Worm (Caenorhabditis elegans) whole organism, L2 larva: Measurements from ENCODE around the gene R07B7.8.

Source experiments
- C34F6.9 ChIP-seq: fragments of 150-350 bp; optimal IDR thresholded peaks from 2 replicates; lab custom pipeline; 2014; ENCODE audit warnings: missing biosample characterization, missing genetic modification characterization
- F13H6.1 ChIP-seq: sonication (generic microtip); optimal IDR thresholded peaks from 2 replicates; lab custom pipeline; 2016; ENCODE audit warnings: missing genetic modification characterization, missing compliant biosample characterization
- Y55F3AM.14 ChIP-seq: fragments of 200-800 bp; sonication (Bioruptor generic); optimal IDR thresholded peaks from 2 replicates; lab custom pipeline; 2018; ENCODE audit warnings: mild to moderate bottlenecking, missing genetic modification characterization, missing compliant biosample characterization
- ZK546.5 ChIP-seq: sonication (generic microtip); optimal IDR thresholded peaks from 2 replicates; lab custom pipeline; 2017; ENCODE audit warnings: missing biosample characterization, missing genetic modification characterization
- ama-1 ChIP-seq: fragments of 150-350 bp; optimal IDR thresholded peaks from 2 replicates; lab custom pipeline; 2018; ENCODE audit warnings: inconsistent platforms
- blmp-1 ChIP-seq: sonication (generic microtip); optimal IDR thresholded peaks from 2 replicates; lab custom pipeline; 2017; ENCODE audit warnings: missing genetic modification characterization, mild to moderate bottlenecking, missing compliant biosample characterization, antibody characterized with exemption, moderate library complexity; ENCODE audit not compliant: insufficient read depth
- ceh-82 ChIP-seq: fragments of 150-350 bp; optimal IDR thresholded peaks from 2 replicates; lab custom pipeline; 2014; ENCODE audit warnings: missing biosample characterization, missing genetic modification characterization
- crh-2 ChIP-seq: sonication (generic microtip); optimal IDR thresholded peaks from 2 replicates; lab custom pipeline; 2017; ENCODE audit warnings: missing biosample characterization, missing genetic modification characterization
- egl-27 ChIP-seq: sonication (generic microtip); optimal IDR thresholded peaks from 3 replicates; lab custom pipeline; 2017; ENCODE audit warnings: missing biosample characterization, missing genetic modification reagents, missing genetic modification characterization
- elt-3 ChIP-seq: sonication (generic microtip); optimal IDR thresholded peaks from 2 replicates; lab custom pipeline; 2017; ENCODE audit warnings: missing biosample characterization, missing genetic modification characterization
- fos-1 ChIP-seq: fragments of 150-350 bp; optimal IDR thresholded peaks from 2 replicates; lab custom pipeline; 2014; ENCODE audit warnings: missing biosample characterization, missing genetic modification characterization
- gmeb-1 ChIP-seq: fragments of 150-350 bp; optimal IDR thresholded peaks from 2 replicates; lab custom pipeline; 2014; ENCODE audit warnings: missing biosample characterization, missing genetic modification characterization
- lin-11 ChIP-seq: fragments of 150-350 bp; sonication (generic microtip); optimal IDR thresholded peaks from 2 replicates; lab custom pipeline; 2014; ENCODE audit warnings: missing biosample characterization, missing genetic modification characterization, inconsistent platforms, mixed read lengths
- lin-39 ChIP-seq: fragments of 150-350 bp; optimal IDR thresholded peaks from 2 replicates; lab custom pipeline; 2014; ENCODE audit warnings: missing biosample characterization, missing genetic modification reagents, missing genetic modification characterization
- lsy-2 ChIP-seq, 2 experiments: fragments of 150-350 bp in 1 of 2; sonication (generic microtip) in 1 of 2; optimal IDR thresholded peaks; 2 replicates each; lab custom pipeline; 2014 to 2017; ENCODE audit warnings: missing biosample characterization in 2 of 2, missing genetic modification characterization in 2 of 2
- mab-5 ChIP-seq: fragments of 150-350 bp; optimal IDR thresholded peaks from 2 replicates; lab custom pipeline; 2014; ENCODE audit warnings: missing biosample characterization, missing genetic modification characterization
- nhr-10 ChIP-seq: sonication (generic microtip); optimal IDR thresholded peaks from 2 replicates; lab custom pipeline; 2017; ENCODE audit warnings: missing biosample characterization, missing genetic modification characterization
- nhr-23 ChIP-seq: fragments of 150-350 bp; optimal IDR thresholded peaks from 2 replicates; lab custom pipeline; 2014; ENCODE audit warnings: missing biosample characterization, missing genetic modification reagents, missing genetic modification characterization
- nhr-237 ChIP-seq: fragments of 150-350 bp; optimal IDR thresholded peaks from 2 replicates; lab custom pipeline; 2014; ENCODE audit warnings: missing biosample characterization, missing genetic modification characterization
- nhr-25 ChIP-seq: fragments of 150-350 bp; sonication (generic microtip); optimal IDR thresholded peaks from 3 replicates; lab custom pipeline; 2014; ENCODE audit warnings: missing biosample characterization, missing genetic modification characterization
- nhr-6 ChIP-seq: fragments of 150-350 bp; optimal IDR thresholded peaks from 2 replicates; lab custom pipeline; 2014; ENCODE audit warnings: missing biosample characterization, missing genetic modification characterization
- peb-1 ChIP-seq: fragments of 150-350 bp; optimal IDR thresholded peaks from 2 replicates; lab custom pipeline; 2014; ENCODE audit warnings: missing biosample characterization, missing genetic modification characterization
- skn-1 ChIP-seq: sonication (generic microtip); optimal IDR thresholded peaks from 2 replicates; lab custom pipeline; 2017; ENCODE audit warnings: missing biosample characterization, missing genetic modification characterization
- sma-9 ChIP-seq, 2 experiments: fragments of 150-350 bp in 1 of 2; sonication (generic microtip) in 1 of 2; optimal IDR thresholded peaks; 2 replicates each; lab custom pipeline; 2014 to 2016; ENCODE audit warnings: missing genetic modification characterization in 2 of 2, mild to moderate bottlenecking in 1 of 2, missing biosample characterization in 1 of 2, missing compliant biosample characterization in 1 of 2, missing genetic modification reagents in 1 of 2, moderate library complexity in 1 of 2
- snpc-4 ChIP-seq: fragments of 150-350 bp; optimal IDR thresholded peaks from 2 replicates; lab custom pipeline; 2014; ENCODE audit warnings: missing biosample characterization, missing genetic modification characterization
- unc-39 ChIP-seq: fragments of 150-350 bp; optimal IDR thresholded peaks from 2 replicates; lab custom pipeline; 2014; ENCODE audit warnings: missing biosample characterization, missing genetic modification characterization
- unc-55 ChIP-seq: fragments of 150-350 bp; sonication (generic microtip); optimal IDR thresholded peaks from 3 replicates; lab custom pipeline; 2014; ENCODE audit warnings: missing biosample characterization, missing genetic modification reagents, missing genetic modification characterization
- zag-1 ChIP-seq: fragments of 150-350 bp; optimal IDR thresholded peaks from 2 replicates; lab custom pipeline; 2014; ENCODE audit warnings: missing biosample characterization, missing genetic modification characterization
- ztf-1 ChIP-seq: fragments of 200-800 bp; sonication (Bioruptor generic); conservative IDR thresholded peaks from 2 replicates; pipeline ENCODE4 v1.3.6; 2022; ENCODE audit warnings: missing genetic modification characterization, missing compliant biosample characterization
- ztf-4 ChIP-seq: fragments of 150-350 bp; optimal IDR thresholded peaks from 2 replicates; lab custom pipeline; 2014; ENCODE audit warnings: missing biosample characterization, missing genetic modification characterization

Gene R07B7.8

ce11 chrV:12088773-12089172 lies 4.7 kb upstream of the R07B7.8 start, which contains the start of gene R07B7.12:
Gene R07B7.12 (plus strand): TSS chrV:12089073.
- TF ChIP-seq lsy-2 (tag; optimal IDR thresholded peaks at IDR 0.05; lab: Kevin White, UChicago): no peak
- no peak for TF ChIP-seq zag-1 (tag; lab: Kevin White, UChicago)
- no peak for TF ChIP-seq egl-27 (tag; lab: Kevin White, UChicago)

DNA sequence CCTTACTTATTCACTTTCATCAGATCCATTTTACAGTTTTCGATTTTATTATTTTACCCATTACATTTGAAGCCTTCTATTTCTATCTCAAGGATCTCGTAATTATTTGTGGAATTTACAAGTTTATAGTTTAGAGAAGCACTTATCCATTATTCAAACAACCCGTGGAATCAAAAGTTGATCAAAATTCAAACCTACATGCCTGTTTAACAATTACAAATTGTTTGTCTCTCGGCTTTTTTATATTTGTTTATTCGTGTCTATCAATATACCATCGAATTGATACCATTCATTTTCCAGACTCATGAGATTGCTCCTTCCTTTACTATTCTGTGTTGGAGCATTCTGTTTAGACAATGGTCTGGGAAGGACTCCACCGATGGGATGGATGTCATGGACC lies 2.8 kb upstream of the R07B7.8 start, which contains the start of gene gana-1:
gana-1 (plus strand) TSS at position 301 of the 400 bp plus-strand sequence.
- TF ChIP-seq F13H6.1 (tag; lab: Kevin White, UChicago): no peak
- no peak for TF ChIP-seq skn-1
- TF ChIP-seq gmeb-1: no peak
- no peak for TF ChIP-seq unc-39 (tag; lab: Kevin White, UChicago)
- TF ChIP-seq ZK546.5 (tag; lab: Kevin White, UChicago): no peak
- TF ChIP-seq egl-27 (tag; lab: Kevin White, UChicago): no peak
- TF ChIP-seq elt-3: no peak
- no peak for TF ChIP-seq ztf-1 (GFP tag; lab: Robert Waterston, UW)
- no peak for TF ChIP-seq mab-5 (tag; lab: Kevin White, UChicago)
- no peak for TF ChIP-seq snpc-4 (tag; lab: Kevin White, UChicago)

- peak; percentile 16 for TF ChIP-seq fos-1 (tag; lab: Kevin White, UChicago)
- no peak for TF ChIP-seq gmeb-1
Measured at ce11 chrV:12085867-12086634, 1.9 kb upstream of the R07B7.8 start.

DNA sequence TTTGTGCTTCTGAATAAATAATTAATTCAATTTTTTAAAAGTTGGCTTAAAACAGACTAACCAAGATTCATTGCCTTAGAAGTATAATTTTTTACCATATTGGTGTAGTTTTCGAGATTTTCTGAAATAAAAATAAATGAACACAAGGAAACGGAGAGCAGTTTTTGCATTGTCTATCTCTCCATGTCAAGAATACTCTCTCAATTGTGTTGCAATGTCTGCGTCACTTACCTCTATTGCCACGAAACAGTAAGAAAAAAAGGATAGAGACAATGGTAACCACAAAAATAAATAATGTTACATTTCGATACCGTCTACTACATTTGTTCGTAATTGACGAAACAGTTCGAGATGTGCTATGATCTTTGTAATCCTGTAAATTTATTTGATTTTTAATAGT lies 1.2 kb downstream of the R07B7.8 start, which contains the start of gene R07B7.10:
R07B7.10 (plus strand) TSS at position 285 of the 400 bp plus-strand sequence.
- TF ChIP-seq nhr-237 (tag; lab: Kevin White, UChicago) (no peak), lin-11 (no peak), crh-2 (peak; percentile 12), nhr-23 (tag; lab: Kevin White, UChicago) (no peak), nhr-10 (no peak), sma-9 (GFP tag; optimal IDR thresholded peaks at IDR 0.05; lab: Kevin White, UChicago) (peak; percentile 0), sma-9 (tag; optimal IDR thresholded peaks at IDR 0.05; lab: Kevin White, UChicago) (no peak)
- TF ChIP-seq, all 48 proteins: peak for 2

- TF ChIP-seq C34F6.9 (no peak), ama-1 (no peak), sma-9 (GFP tag; optimal IDR thresholded peaks at IDR 0.05; lab: Kevin White, UChicago) (no peak), sma-9 (tag; optimal IDR thresholded peaks at IDR 0.05; lab: Kevin White, UChicago) (no peak), lin-39 (no peak), mab-5 (tag; lab: Kevin White, UChicago) (no peak), snpc-4 (tag; lab: Kevin White, UChicago) (no peak)
- TF ChIP-seq, all 48 proteins: peak for 0
Measured at ce11 chrV:12080274-12080673, 3.8 kb downstream of the R07B7.8 start, which contains the start of gene R07B7.9. Gene R07B7.9 (minus strand): TSS chrV:12080374.

- no peak for TF ChIP-seq ztf-4
- TF ChIP-seq peb-1 (tag; lab: Kevin White, UChicago): no peak
- TF ChIP-seq crh-2: peak; percentile 0
- TF ChIP-seq fos-1 (tag; lab: Kevin White, UChicago): peak; percentile 56
- TF ChIP-seq gmeb-1: peak; percentile 20
- no peak for TF ChIP-seq Y55F3AM.14 (GFP tag; lab: Kevin White, UChicago)
- peak; percentile 40 for TF ChIP-seq skn-1
Measured at ce11 chrV:12075983-12076382, 8.1 kb downstream of the R07B7.8 start.

- TF ChIP-seq nhr-25: no peak
- no peak for TF ChIP-seq blmp-1 (tag; lab: Kevin White, UChicago)
- no peak for TF ChIP-seq nhr-6 (tag; lab: Kevin White, UChicago)
- no peak for TF ChIP-seq unc-55 (GFP tag; lab: Kevin White, UChicago)
- TF ChIP-seq lsy-2 (tag; optimal IDR thresholded peaks at IDR 0.05; lab: Kevin White, UChicago): no peak
- TF ChIP-seq ztf-4: no peak
- no peak for TF ChIP-seq ceh-82 (tag; lab: Kevin White, UChicago)
Measured at ce11 chrV:12074886-12075285, 9.2 kb downstream of the R07B7.8 start, which contains the start of gene R07B7.6. Gene R07B7.6 (minus strand): TSS chrV:12074986.
